Worm (Caenorhabditis elegans) whole organism, early embryonic: ENCODE measurements around the gene clec-238.
"Not testable (repeated sequence)": the region's sequence is repeated elsewhere in the genome, so short reads cannot be mapped to it uniquely, and the experiment has no call there.

Source experiments
- ama-1 ChIP-seq: fragments of 150-350 bp; optimal IDR thresholded peaks from 2 replicates; lab custom pipeline; 2014
- ceh-36 ChIP-seq: sonication (generic microtip); optimal IDR thresholded peaks from 2 replicates; lab custom pipeline; 2016; ENCODE audit warnings: missing genetic modification characterization, inconsistent platforms, missing compliant biosample characterization
- flt-1 ChIP-seq: fragments of 200-800 bp; sonication (Bioruptor generic); IDR thresholded peaks from 2 replicates; pipeline ENCODE4 v1.3.6; 2022; ENCODE audit warnings: missing genetic modification characterization, missing compliant biosample characterization
- tbx-11 ChIP-seq: fragments of 200-800 bp; sonication (Bioruptor generic); IDR thresholded peaks from 2 replicates; pipeline ENCODE4 v1.3.6; 2022; ENCODE audit warnings: missing genetic modification characterization, missing compliant biosample characterization

DNA sequence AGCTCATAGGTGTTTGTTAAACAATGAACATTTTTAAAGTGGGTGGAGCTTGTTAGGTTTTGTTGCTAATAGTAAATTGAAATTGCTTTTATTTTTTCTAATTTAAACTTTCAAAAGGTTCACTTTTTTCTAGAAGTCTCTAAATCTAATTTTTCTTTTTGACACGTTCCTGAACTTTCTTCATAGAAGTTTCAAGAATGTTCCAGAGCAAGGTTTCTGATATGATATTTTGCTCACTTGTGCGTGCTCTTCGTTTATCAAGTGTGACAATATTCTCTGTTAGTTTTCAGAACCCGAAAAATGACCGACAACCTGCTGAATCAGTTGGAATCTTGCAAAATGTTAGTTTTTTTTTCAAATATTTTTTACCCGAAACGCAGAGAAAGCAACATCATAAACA is 12.9 kb upstream of the clec-238 start, which contains the start of gene fbxa-148:
- not testable (repeated sequence) for TF ChIP-seq ceh-36 (tag; lab: Kevin White, UChicago); ama-1 (lab: Kevin White, UChicago); tbx-11 (GFP tag; lab: Robert Waterston, UW); flt-1
